Worm (Caenorhabditis elegans): ENCODE data around the gene W02G9.3.

W02G9.3 gene

ce11 chrV:2718688-2719185, 46.0 kb downstream of the W02G9.3 start, which contains the start of gene srt-29:
Gene srt-29, minus strand, starts transcription at chrV:2719135.
- TF ChIP-seq unc-62 (GFP tag; optimal IDR thresholded peaks at IDR 0.05): no peak

- TF ChIP-seq unc-62 (GFP tag; optimal IDR thresholded peaks at IDR 0.05): no peak
Observed at ce11 chrV:2720763-2721162, 48.0 kb downstream of the W02G9.3 start, which contains the start of gene srt-27. Gene srt-27, minus strand, starts transcription at chrV:2720863.

- no peak for TF ChIP-seq unc-62 (GFP tag; optimal IDR thresholded peaks at IDR 0.05)
Observed at ce11 chrV:2722555-2722954, 49.8 kb downstream of the W02G9.3 start, which contains the start of gene srg-60. Gene srg-60, minus strand, starts transcription at chrV:2722655.
